Worm (Caenorhabditis elegans): ENCODE data around the gene Y39G8B.13.
A peak's percentile ranks its signal among the peaks of the same experiment; 100 is the strongest.

The Y39G8B.13 gene

DNA sequence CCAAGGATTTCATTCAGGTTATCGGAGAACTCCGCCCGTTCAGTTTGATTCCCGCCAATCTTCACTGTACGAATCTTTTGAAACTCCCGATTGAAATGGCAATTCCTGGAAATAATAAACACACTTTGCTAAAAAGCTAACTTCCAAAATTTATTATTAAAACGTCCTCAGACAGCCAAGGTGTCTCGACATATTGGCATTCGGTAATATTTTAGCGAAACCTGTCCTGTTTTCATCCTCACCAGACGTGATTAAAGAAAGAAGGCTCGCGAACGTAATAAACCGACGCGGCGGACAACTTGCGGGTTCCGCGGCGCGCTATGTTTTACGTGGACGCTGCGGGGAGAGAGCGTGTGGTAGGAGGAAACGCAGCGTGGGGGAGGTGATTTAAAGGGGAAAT lies 35.3 kb upstream of the Y39G8B.13 start (continued):
- TF ChIP-seq nhr-28 (tag; optimal IDR thresholded peaks at IDR 0.05) (no peak), nhr-77 (tag; optimal IDR thresholded peaks at IDR 0.05) (peak; percentile 86), mab-9 (GFP tag; IDR thresholded peaks at IDR 0.05) (0 out of 2 replicates have a peak, but pooled peaks have one; percentile 55), ceh-82 (tag; optimal IDR thresholded peaks at IDR 0.05) (peak; percentile 22 to 58 (median 33)), lin-39 (tag; optimal IDR thresholded peaks at IDR 0.05) (peak; percentile 81), grh-1 (GFP tag; IDR thresholded peaks at IDR 0.05) (peak; percentile 89), unc-30 (tag; optimal IDR thresholded peaks at IDR 0.05) (no peak), snpc-4 (tag; optimal IDR thresholded peaks at IDR 0.05) (peak; percentile 100), lin-35 (GFP tag; optimal IDR thresholded peaks at IDR 0.05) (peak; percentile 40 to 80), hpl-2 (GFP tag; optimal IDR thresholded peaks at IDR 0.05) (peak; percentile 54), pax-3 (tag; optimal IDR thresholded peaks at IDR 0.05) (peak; percentile 67), zag-1 (tag; optimal IDR thresholded peaks at IDR 0.05) (no peak), nhr-85 (tag) (peak; percentile 97), irx-1 (tag; optimal IDR thresholded peaks at IDR 0.05) (peak; percentile 79), mep-1 (tag; optimal IDR thresholded peaks at IDR 0.05) (peak; percentile 79), ceh-88 (GFP tag; IDR thresholded peaks at IDR 0.05) (peak; percentile 61), unc-86 (tag; optimal IDR thresholded peaks at IDR 0.05) (peak; percentile 55), xbp-1 (tag; optimal IDR thresholded peaks at IDR 0.05) (peak; percentile 84), ceh-90 (tag; optimal IDR thresholded peaks at IDR 0.05) (no peak), unc-98 (GFP tag; IDR thresholded peaks at IDR 0.05) (no peak), jun-1 (tag; optimal IDR thresholded peaks at IDR 0.05) (peak; percentile 71), F16B12.6 (tag; optimal IDR thresholded peaks at IDR 0.05) (peak; percentile 3), aly-2 (tag; optimal IDR thresholded peaks at IDR 0.05) (peak; percentile 82), hlh-17 (GFP tag; optimal IDR thresholded peaks at IDR 0.05; ENCODE audit: borderline replicate concordance) (no peak), elt-3 (tag; optimal IDR thresholded peaks at IDR 0.05) (peak in 2 of 6 experiments; percentile 67 to 70), unc-62 (GFP tag; optimal IDR thresholded peaks at IDR 0.05) (no peak), efl-3 (GFP tag; optimal IDR thresholded peaks at IDR 0.05) (no peak), aha-1 (tag; optimal IDR thresholded peaks at IDR 0.05) (no peak), lin-15B (tag; optimal IDR thresholded peaks at IDR 0.05) (no peak), nhr-20 (tag; optimal IDR thresholded peaks at IDR 0.05) (peak; percentile 91), sox-4 (tag; optimal IDR thresholded peaks at IDR 0.05) (peak; percentile 77), sptf-1 (tag; optimal IDR thresholded peaks at IDR 0.05) (no peak), nhr-76 (tag; optimal IDR thresholded peaks at IDR 0.05) (peak; percentile 48), mef-2 (tag; optimal IDR thresholded peaks at IDR 0.05) (no peak), ets-5 (GFP tag; IDR thresholded peaks at IDR 0.05) (no peak), pqm-1 (tag; optimal IDR thresholded peaks at IDR 0.05) (no peak), dpl-1 (GFP tag; optimal IDR thresholded peaks at IDR 0.05) (peak; percentile 28 to 67 (median 50)), tlp-1 (tag; optimal IDR thresholded peaks at IDR 0.05) (no peak), ceh-8 (GFP tag; optimal IDR thresholded peaks at IDR 0.05) (peak; percentile 79), nhr-19 (GFP tag; conservative IDR thresholded peaks at IDR 0.05) (peak; percentile 92), lin-13 (GFP tag; optimal IDR thresholded peaks at IDR 0.05) (peak; percentile 30), ztf-4 (tag; optimal IDR thresholded peaks at IDR 0.05) (peak; percentile 53), vab-15 (tag; optimal IDR thresholded peaks at IDR 0.05) (no peak), sup-37 (GFP tag; optimal IDR thresholded peaks at IDR 0.05) (peak; percentile 85), efl-1 (optimal IDR thresholded peaks at IDR 0.05) (peak; percentile 53 to 80), efl-1 (GFP tag; optimal IDR thresholded peaks at IDR 0.05 in 1 of 2) (peak; percentile 62 to 96), isw-1 (GFP tag; IDR thresholded peaks at IDR 0.05) (peak; percentile 49), rnt-1 (tag; optimal IDR thresholded peaks at IDR 0.05) (peak; percentile 85), nhr-47 (tag; optimal IDR thresholded peaks at IDR 0.05) (peak; percentile 93), lin-14 (GFP tag; optimal IDR thresholded peaks at IDR 0.05) (peak; percentile 83), nhr-90 (tag; optimal IDR thresholded peaks at IDR 0.05; ENCODE audit: poor library complexity) (peak; percentile 98), ces-1 (GFP tag; optimal IDR thresholded peaks at IDR 0.05) (no peak), nhr-237 (tag; optimal IDR thresholded peaks at IDR 0.05) (no peak), nhr-12 (tag; optimal IDR thresholded peaks at IDR 0.05) (no peak)
